Worm (Caenorhabditis elegans) whole organism, dauer: ENCODE results near the gene lact-1.

Source experiments
- unc-62 ChIP-seq: sonication (generic microtip); optimal IDR thresholded peaks from 2 replicates; lab custom pipeline; 2017; ENCODE audit warnings: missing biosample characterization, missing genetic modification reagents, missing genetic modification characterization

The lact-1 gene

DNA sequence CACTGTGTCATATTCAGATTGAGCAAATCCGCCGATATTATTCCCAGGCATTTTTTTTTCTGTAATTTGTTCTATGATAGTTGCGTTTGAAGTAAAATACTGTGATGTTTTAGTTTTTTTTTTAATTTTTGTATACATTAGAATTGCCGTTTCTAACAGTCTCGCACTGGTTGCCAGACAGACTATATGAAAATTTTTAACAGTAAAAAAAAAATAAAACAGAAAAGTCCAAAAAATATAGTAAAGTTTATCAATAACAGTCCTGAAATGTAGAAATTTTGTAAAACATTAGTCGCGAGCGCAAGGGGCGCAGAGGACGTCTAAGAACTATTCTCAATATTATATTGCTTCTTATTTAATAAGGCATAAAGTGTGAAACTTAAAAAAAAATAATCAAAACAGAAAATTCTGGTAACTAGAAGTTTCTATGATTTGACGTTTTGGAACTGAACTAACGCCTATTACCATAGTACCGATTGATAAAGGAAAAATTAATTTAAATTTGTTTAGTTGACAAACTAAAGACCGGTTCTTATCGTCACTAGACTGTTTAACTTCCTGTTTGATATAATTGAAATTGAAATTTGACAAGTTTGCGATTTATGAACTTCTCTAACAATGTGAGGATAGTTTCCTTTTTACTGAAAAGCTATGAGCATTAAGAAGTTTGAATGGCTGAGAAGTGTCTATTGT is at the start of gene lact-1:
Gene lact-1, minus strand, starts transcription at position 51 of the 693 bp plus-strand sequence.
- no peak for TF ChIP-seq unc-62

DNA sequence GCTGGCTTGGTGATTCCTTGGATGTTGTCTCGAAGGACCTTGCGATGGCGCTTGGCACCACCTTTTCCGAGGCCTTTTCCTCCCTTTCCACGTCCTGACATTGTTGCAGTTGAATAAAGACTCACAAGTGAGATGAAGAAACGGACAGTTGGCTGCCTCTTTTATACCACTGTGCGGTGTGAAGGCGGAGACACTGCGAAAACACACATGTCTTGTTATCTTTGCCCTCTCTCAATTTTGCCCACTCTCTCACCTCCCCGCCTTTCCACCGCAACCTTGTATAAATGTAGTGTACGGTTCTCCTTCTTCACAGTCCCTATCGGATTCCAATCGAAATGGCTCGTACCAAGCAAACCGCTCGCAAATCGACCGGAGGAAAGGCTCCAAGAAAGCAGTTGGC is 49.6 kb upstream of the lact-1 start, which contains the start of the genes his-38 and his-40:
Gene his-38, minus strand, starts transcription at position 101 of the 400 bp plus-strand sequence.
Gene his-40, plus strand, starts transcription at position 336 of the 400 bp plus-strand sequence.
- TF ChIP-seq unc-62 = no peak

DNA sequence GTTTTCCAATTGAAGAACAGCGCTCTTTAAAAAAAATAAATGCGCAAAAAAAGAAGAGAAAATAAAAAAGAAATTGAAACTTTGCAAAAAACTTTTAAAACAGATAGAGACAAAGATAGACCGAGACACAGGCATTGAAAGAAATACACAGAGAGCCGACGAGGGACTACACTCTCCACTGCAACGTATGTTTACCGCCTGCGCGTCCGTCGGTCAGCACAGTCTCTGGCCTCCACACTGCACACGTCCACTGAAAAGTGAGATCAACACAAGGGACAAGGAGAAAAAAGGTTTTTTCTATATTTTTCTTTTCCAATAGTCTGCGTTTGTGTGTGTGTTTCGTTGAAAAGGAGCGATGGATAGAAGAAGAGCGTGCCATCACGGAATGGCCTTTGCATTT is 46.3 kb upstream of the lact-1 start:
- TF ChIP-seq unc-62 = no peak

DNA sequence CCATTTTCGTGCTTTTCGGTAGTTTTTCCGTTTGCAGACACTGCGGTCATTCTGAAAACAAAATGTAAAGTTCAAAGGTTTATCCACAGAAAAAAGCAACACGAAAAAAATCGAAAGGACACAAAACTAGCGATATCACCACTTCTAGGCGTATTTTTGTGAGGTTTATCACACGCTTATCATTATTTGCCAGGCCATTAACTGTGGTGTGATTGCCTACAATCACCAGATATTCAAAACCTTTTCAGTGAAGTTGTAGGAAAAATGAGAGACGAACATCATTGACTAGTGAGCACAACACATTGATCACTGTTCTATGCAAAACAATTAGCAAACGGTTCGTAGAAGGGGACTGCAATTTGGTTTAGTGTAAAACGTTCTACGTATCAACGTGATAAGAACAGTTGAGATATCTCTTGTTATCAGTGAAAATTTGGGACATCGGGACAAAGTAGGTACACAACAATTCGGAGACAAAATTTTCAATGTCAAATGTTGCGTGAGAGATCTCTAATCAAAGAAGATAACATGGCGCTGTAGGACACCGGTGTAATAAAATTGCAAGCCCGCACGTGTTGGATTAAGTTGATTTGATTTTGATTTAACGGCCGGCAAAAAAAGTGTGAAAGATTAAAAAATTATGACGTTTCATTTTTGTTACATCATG is 45.5 kb upstream of the lact-1 start, which contains the start of gene sur-5:
Gene sur-5, minus strand, starts transcription at position 51 of the 667 bp plus-strand sequence.
- TF ChIP-seq unc-62 = no peak

DNA sequence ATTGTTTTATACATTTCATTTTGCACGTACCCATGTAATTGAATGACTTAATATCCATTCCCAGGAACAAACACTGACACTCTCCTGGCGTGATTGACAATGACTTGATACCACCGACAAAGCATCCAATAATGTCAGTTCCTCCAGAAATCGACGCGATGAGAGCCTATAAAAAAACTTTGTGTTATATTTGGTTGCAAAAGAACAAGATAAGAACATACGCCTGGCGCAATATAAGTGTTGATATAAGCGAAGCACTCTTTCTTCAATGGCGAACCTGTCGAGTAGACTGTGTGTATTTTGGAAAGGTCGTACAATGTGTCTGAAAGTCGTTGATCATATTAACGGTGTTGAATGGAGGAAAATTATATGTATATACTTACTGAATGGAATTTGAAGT is 42.9 kb upstream of the lact-1 start:
- TF ChIP-seq unc-62 = no peak

DNA sequence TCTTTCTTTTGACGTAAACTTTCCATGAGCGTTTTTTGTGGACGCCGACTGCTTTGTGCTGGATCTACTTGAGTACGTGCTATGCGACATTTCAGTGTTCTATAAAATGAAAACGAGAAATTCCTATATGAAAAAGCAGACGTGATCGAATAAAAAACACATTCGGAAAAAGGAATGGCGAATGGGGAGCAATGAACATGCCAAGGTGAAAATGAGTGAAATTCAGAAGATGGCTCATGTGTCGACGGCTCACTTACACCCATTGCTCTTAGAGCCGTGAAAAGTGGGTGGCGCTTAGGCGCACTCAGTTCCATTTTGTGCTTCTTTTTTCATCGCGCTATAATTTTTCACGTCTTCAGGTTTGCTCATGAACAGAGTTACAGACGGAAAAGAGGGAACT is 38.5 kb upstream of the lact-1 start, which contains the start of gene K03A1.4:
Gene K03A1.4, minus strand, starts transcription at position 101 of the 400 bp plus-strand sequence.
- TF ChIP-seq unc-62 = no peak

DNA sequence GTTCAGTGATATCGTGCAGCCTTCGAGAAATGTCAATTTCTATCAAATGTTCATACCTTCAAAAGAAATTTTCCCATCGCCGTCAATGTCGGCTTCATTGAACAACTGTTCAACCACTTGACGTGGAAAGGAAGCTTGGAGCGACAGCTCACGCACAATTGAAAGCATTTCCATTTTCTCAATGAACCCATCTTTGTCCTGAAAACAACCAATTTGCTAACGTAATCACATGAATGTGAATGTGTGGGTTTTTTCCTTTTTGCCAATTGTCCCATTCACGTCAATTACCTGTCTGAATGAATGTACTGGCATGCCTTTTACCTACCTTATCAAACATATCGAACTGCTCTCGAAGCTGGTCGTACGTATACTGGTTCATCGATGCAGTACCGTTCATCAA is 36.1 kb upstream of the lact-1 start:
- TF ChIP-seq unc-62 = no peak

DNA sequence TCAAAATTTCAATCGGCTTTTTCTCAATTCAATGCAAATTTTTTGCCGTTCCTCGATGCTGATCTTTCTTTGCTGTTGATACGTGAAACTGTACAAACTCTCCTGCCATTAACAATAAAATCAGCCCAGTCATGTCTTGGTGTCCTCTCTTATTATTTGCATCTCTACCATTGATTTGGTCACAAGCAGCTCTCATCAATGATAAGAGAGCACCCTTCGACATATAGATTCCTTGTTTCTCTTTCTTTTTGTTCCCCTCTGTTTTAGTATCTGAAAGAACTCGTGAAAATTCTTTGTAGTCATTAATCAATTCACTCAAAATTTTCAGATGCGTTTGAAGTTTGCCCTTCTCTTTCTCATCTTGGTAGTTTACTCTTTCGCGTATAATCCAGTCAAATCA is 31.6 kb upstream of the lact-1 start, which contains the start of gene lron-7:
Gene lron-7, plus strand, starts transcription at position 323 of the 400 bp plus-strand sequence.
- no peak for TF ChIP-seq unc-62

DNA sequence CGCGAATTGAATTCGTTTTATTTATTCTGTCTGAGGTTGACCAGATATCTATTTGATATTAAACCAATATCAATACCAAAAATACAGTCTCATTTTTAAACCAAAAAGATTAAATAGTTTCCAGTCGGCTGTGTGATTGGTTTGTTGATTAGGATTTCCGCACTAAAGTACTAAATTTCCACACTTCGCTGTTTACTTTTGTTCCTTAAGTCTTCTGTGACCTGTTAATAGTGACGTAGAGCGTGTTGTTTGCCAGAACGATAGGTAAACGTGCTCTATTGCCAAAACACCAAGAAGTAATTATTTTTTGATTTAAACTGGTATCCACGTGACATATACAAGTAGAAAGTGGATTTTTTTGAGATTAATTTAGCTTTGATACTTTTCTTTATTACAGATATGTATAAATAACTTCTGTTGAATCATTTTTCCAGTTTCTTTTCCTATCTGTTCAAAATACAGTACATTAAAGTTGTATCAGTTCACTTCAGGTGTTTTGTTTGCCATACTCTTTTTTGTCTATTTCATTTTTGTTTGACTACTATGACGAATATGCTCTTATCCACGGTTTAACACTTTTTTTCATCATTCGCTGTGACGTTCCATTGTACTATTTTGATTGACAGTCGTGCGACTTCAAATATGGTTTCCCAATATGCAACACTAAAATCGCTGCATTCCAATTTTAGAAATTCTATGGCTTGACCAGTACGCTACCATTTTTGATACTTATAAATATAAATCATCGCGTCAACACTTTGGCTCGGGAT is 30.9 kb upstream of the lact-1 start:
- no peak for TF ChIP-seq unc-62

DNA sequence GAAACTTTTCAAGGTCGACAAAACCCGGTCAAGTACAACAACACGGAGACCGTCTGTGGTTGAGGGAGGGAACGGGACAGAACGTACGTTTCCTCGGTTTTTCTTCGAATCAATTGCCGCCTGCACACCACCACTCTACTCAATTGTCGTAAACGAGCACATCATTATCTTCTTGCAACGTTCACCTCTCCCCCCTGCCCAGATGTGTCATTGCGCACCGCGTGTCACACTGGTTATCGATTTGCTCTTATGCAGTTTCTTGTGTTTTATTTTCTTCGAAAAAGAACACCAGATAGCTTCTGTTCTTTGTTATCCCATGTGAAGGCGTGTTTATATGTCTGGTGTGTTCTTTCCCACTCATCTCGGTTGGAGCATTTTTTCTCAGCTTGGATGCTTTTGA is 29.4 kb upstream of the lact-1 start:
- no peak for TF ChIP-seq unc-62

DNA sequence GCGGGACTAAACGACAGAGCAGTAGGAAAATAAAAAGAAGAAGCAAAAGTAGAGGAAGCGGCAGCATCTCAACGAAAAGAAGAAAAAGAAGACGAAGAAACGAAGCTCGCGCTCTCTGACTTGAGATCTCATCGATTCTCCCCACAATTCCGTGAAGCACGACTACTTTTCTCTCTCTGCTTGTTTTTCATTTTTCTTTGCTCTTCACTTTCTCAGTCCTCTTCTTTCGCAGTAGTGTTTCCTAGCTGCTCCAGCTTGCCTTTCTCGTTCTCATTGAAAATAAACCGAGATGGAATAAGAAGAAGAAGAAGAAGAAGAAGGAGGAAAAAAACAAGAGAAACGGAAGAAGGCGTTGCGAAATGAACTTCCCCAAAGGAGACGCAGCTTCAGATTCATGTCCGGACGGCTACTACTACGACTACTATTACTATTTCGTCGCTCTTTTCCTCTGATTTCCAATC is 24.6 kb upstream of the lact-1 start:
- TF ChIP-seq unc-62 = no peak

DNA sequence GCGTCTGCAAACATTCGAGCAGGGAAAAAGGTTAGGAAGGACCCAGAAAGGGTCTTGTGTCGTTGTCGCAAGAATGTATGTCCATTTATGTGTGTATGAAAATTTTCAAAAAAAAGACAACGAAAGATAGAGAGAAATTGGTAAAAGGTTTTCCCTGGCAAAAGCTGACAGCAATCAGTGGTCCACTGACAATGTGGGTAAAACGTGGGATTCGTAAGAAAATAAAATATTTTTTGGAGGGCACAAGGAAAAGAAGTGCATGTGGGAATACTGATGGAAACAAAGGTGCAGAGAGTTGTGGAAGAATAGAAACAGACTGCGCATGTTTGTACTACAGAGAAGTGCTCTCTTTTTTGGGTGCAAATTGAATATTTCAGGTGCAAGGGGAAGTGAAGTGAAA is 23.0 kb upstream of the lact-1 start:
- no peak for TF ChIP-seq unc-62

DNA sequence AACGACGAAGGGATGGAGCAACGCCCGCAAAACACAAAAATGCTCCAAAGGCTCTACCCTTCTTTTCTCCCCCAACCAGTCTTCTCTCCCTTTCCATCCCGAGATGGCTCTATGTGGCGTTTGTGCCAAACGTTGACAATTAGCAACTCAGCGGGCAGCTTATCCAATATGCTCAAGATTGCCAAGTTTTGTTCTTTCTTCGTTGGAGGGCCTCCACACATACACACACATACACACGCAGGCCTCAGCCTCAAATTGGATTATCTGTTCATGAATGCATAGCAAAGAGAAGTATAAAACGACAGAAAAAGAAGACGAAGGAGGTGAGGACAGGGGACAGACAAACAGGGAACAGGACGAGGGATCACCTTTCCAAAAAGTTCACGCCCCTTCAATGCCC is 21.2 kb upstream of the lact-1 start:
- no peak for TF ChIP-seq unc-62

DNA sequence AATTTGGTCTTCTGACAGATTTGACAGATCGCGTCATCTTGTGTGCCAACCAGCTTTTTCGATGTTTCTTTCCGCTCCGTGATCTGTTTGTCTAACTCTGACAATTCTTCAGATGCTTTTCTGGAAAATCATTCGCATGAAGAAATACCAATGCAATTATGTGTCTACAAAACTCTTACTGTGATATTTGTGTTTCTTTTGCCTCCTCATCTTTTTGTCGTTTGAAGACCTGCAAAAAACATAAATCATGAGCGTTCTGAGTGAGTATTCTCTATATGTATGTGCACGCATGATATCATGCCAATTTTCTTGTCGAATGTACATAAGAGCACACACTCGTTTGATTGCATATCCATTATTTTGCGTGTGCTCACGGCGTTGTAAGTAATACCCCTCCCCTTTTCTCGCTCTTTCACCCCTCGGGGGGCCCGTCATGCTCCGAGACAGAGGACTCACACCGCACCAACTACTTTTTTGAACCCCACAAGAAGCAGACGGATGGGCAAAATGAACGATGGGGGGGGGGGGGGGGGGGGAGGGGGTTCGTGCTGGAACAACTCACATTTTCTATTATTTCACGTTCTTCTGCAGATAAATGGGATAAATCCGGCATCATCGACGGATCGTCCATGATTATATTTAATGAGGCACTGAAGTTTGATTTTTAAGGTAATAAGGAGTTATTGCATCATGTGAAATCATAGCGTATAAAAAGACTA is 19.7 kb upstream of the lact-1 start, which contains the start of gene unc-10:
Gene unc-10, minus strand, starts transcription at position 652 of the 719 bp plus-strand sequence.
- no peak for TF ChIP-seq unc-62

DNA sequence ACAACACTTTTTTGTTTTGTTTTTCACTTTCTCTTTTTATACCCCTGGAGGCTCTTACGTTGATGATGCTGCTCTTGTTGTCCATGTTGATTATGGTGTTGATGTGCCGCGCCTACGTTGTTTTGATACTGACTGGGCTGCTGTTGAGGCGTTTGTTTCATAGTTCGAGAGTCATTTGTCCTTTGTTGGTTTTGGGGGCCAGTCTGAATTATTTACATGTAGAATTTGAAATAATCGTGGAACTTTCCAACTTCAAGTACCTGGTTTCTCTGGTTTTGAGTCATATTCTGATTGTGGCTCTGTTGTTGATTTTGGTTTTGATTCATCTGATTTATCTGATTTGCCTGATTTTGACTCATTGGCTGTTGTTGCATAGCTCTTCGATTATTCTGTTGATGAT is 17.9 kb upstream of the lact-1 start:
- no peak for TF ChIP-seq unc-62

DNA sequence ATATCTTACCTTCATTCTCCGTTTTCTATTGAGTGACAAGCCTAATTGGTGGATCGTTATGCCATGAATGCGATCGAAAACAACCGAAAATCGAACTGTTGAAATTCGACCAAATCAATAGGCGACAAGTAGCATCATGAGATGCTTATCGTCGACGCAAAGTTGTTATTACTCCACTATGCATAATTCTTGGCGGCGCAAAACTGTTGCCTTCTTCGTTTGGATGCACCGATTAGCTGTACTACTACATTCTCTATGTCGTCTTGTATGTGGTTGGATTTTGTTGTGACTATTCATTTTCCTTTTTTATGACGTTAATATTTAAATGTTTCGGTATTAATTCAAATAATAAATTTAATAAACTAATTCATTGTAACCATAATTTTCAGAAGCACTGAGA is 11.8 kb upstream of the lact-1 start, which contains the start of gene F46H5.11:
Gene F46H5.11, minus strand, starts transcription at position 101 of the 400 bp plus-strand sequence.
- no peak for TF ChIP-seq unc-62
